Worm (Caenorhabditis elegans): ENCODE results near the gene nlg-1.

The nlg-1 gene

ce11 chrX:13654276-13654675 lies 23.3 kb upstream of the nlg-1 start:
- no peak for TF ChIP-seq hmg-1.1 (GFP tag; IDR thresholded peaks at IDR 0.05)
- TF ChIP-seq unc-62 (GFP tag; optimal IDR thresholded peaks at IDR 0.05 in 1 of 2), result peak in 1 of 2 experiments; percentile 55
- no peak for TF ChIP-seq unc-62 (tag; optimal IDR thresholded peaks at IDR 0.05)
- TF ChIP-seq nhr-102 (tag; optimal IDR thresholded peaks at IDR 0.05), result no peak
- no peak for TF ChIP-seq php-3 (GFP tag; IDR thresholded peaks at IDR 0.05)
- no peak for TF ChIP-seq mes-2 (tag; optimal IDR thresholded peaks at IDR 0.05; ENCODE audit: poor library complexity, severe bottlenecking)

- TF ChIP-seq lin-13 (GFP tag; optimal IDR thresholded peaks at IDR 0.05), result no peak
- TF ChIP-seq unc-39 (tag; optimal IDR thresholded peaks at IDR 0.05), result no peak
- no peak for TF ChIP-seq F44E2.7 (GFP tag; IDR thresholded peaks at IDR 0.05)
- no peak for TF ChIP-seq lsy-2 (tag; optimal IDR thresholded peaks at IDR 0.05)
- TF ChIP-seq ZK337.2 (GFP tag; IDR thresholded peaks at IDR 0.05), result peak; percentile 57; the same call in 1 of the 2 replicates
- no peak for TF ChIP-seq ZK546.5 (tag; optimal IDR thresholded peaks at IDR 0.05)
- no peak for TF ChIP-seq cey-2 (tag; optimal IDR thresholded peaks at IDR 0.05; ENCODE audit: borderline replicate concordance, insufficient read depth)
- TF ChIP-seq set-16 (GFP tag; IDR thresholded peaks at IDR 0.05), result no peak
- TF ChIP-seq zfp-3 (GFP tag; conservative IDR thresholded peaks at IDR 0.05), result no peak
- TF ChIP-seq snpc-4 (tag; optimal IDR thresholded peaks at IDR 0.05), result no peak
- TF ChIP-seq pqm-1 (tag; optimal IDR thresholded peaks at IDR 0.05), result no peak
- peak; percentile 45 for TF ChIP-seq nhr-48 (tag; optimal IDR thresholded peaks at IDR 0.05)
- peak; percentile 1 for TF ChIP-seq rbr-2 (tag; optimal IDR thresholded peaks at IDR 0.05)
- TF ChIP-seq daf-19 (GFP tag; conservative IDR thresholded peaks at IDR 0.05), result peak; percentile 60; the same call in 1 of the 2 replicates
- TF ChIP-seq hlh-30 (tag; optimal IDR thresholded peaks at IDR 0.05; ENCODE audit: insufficient read depth), result peak; percentile 4
- TF ChIP-seq arid-1 (GFP tag; conservative IDR thresholded peaks at IDR 0.05), result peak; percentile 82
- peak; percentile 39 for TF ChIP-seq spr-1 (tag; optimal IDR thresholded peaks at IDR 0.05)
- TF ChIP-seq mes-2 (tag; optimal IDR thresholded peaks at IDR 0.05; ENCODE audit: poor library complexity, severe bottlenecking), result no peak
- no peak for TF ChIP-seq lin-29 (GFP tag; IDR thresholded peaks at IDR 0.05)
- TF ChIP-seq nhr-25 (tag; optimal IDR thresholded peaks at IDR 0.05; ENCODE audit: borderline replicate concordance, insufficient read depth), result no peak
- TF ChIP-seq madf-5 (GFP tag; IDR thresholded peaks at IDR 0.05), result peak; percentile 44 to 57; a peak in 2 of 4 replicates
- no peak for TF ChIP-seq sdz-12 (GFP tag; optimal IDR thresholded peaks at IDR 0.05)
- no peak for TF ChIP-seq ama-1 (optimal IDR thresholded peaks at IDR 0.05)
- no peak for TF ChIP-seq nhr-102 (tag; optimal IDR thresholded peaks at IDR 0.05)
- TF ChIP-seq mdt-29 (GFP tag; IDR thresholded peaks at IDR 0.05), result peak; percentile 67; the same call in 1 of the 2 replicates
- no peak for TF ChIP-seq nhr-11 (tag; optimal IDR thresholded peaks at IDR 0.05)
- peak; percentile 44 for TF ChIP-seq unc-130 (GFP tag; optimal IDR thresholded peaks at IDR 0.05)
- no peak for TF ChIP-seq ceh-32 (tag; optimal IDR thresholded peaks at IDR 0.05; ENCODE audit: poor library complexity)
- TF ChIP-seq nhr-76 (tag; optimal IDR thresholded peaks at IDR 0.05), result no peak
- peak; percentile 14 for TF ChIP-seq nhr-6 (tag; optimal IDR thresholded peaks at IDR 0.05)
- no peak for TF ChIP-seq ztf-11 (tag; optimal IDR thresholded peaks at IDR 0.05)
- peak; percentile 60 for TF ChIP-seq hmg-1.1 (GFP tag; IDR thresholded peaks at IDR 0.05)
- TF ChIP-seq lin-1 (GFP tag; IDR thresholded peaks at IDR 0.05), result no peak
- TF ChIP-seq ctbp-1 (GFP tag; IDR thresholded peaks at IDR 0.05), result no peak
- TF ChIP-seq hlh-11 (tag; optimal IDR thresholded peaks at IDR 0.05), result no peak
- TF ChIP-seq daf-12 (tag; optimal IDR thresholded peaks at IDR 0.05), result no peak
- TF ChIP-seq Y5F2A.4 (GFP tag; optimal IDR thresholded peaks at IDR 0.05), result peak; percentile 27
- no peak for TF ChIP-seq ceh-82 (tag; optimal IDR thresholded peaks at IDR 0.05)
- TF ChIP-seq aly-2 (tag; optimal IDR thresholded peaks at IDR 0.05), result no peak
- TF ChIP-seq ceh-62 (tag; optimal IDR thresholded peaks at IDR 0.05), result no peak
- TF ChIP-seq php-3 (GFP tag; IDR thresholded peaks at IDR 0.05), result peak; percentile 47; the same call in 1 of the 2 replicates
- TF ChIP-seq T20F7.1 (GFP tag; optimal IDR thresholded peaks at IDR 0.05), result peak; percentile 17
- TF ChIP-seq lim-7 (GFP tag; IDR thresholded peaks at IDR 0.05), result peak; percentile 84
- TF ChIP-seq tag-97 (GFP tag; IDR thresholded peaks at IDR 0.05), result no peak
- no peak for TF ChIP-seq skn-1 (tag; optimal IDR thresholded peaks at IDR 0.05)
- peak; percentile 8 for TF ChIP-seq zfp-2 (tag; optimal IDR thresholded peaks at IDR 0.05)
- no peak for TF ChIP-seq saeg-2 (GFP tag; IDR thresholded peaks at IDR 0.05)
These were observed 22.6 kb upstream of the nlg-1 start for ce11 chrX:13653573-13653972.
